Worm (Caenorhabditis elegans) whole organism, L1 larva: ENCODE results near the gene gei-18.

Source experiments
- C04F5.9 ChIP-seq: sonication (generic microtip); optimal IDR thresholded peaks from 2 replicates; lab custom pipeline; 2016; ENCODE audit warnings: missing genetic modification characterization, missing compliant biosample characterization
- C16A3.4 ChIP-seq: fragments of 150-350 bp; optimal IDR thresholded peaks from 2 replicates; lab custom pipeline; 2014; ENCODE audit warnings: missing biosample characterization, missing genetic modification characterization
- aha-1 ChIP-seq: fragments of 150-350 bp; optimal IDR thresholded peaks from 2 replicates; lab custom pipeline; 2014; ENCODE audit warnings: missing biosample characterization, missing genetic modification characterization
- aly-2 ChIP-seq: fragments of 150-350 bp; optimal IDR thresholded peaks from 2 replicates; lab custom pipeline; 2014; ENCODE audit warnings: missing biosample characterization, missing genetic modification characterization
- ceh-63 ChIP-seq: fragments of 200-800 bp; sonication (Bioruptor generic); optimal IDR thresholded peaks from 2 replicates; lab custom pipeline; 2018; ENCODE audit warnings: mild to moderate bottlenecking, missing genetic modification characterization, missing compliant biosample characterization
- ceh-8 ChIP-seq: fragments of 200-800 bp; sonication (Bioruptor generic); optimal IDR thresholded peaks from 2 replicates; lab custom pipeline; 2018; ENCODE audit warnings: mild to moderate bottlenecking, missing genetic modification characterization, moderate library complexity, missing compliant biosample characterization
- ceh-82 ChIP-seq, 3 experiments: fragments of 150-350 bp in 1 of 3; sonication (generic microtip) in 2 of 3; optimal IDR thresholded peaks; 2 replicates each; lab custom pipeline; 2014 to 2017; ENCODE audit warnings: missing biosample characterization in 3 of 3, missing genetic modification characterization in 3 of 3
- ceh-90 ChIP-seq: sonication (generic microtip); optimal IDR thresholded peaks from 2 replicates; lab custom pipeline; 2016; ENCODE audit warnings: missing genetic modification characterization, missing compliant biosample characterization
- ces-1 ChIP-seq: fragments of 150-350 bp; optimal IDR thresholded peaks from 2 replicates; lab custom pipeline; 2014; ENCODE audit warnings: missing biosample characterization, missing genetic modification reagents, missing genetic modification characterization
- efl-3 ChIP-seq: fragments of 200-800 bp; sonication (Bioruptor generic); optimal IDR thresholded peaks from 2 replicates; lab custom pipeline; 2018; ENCODE audit warnings: mild to moderate bottlenecking, missing genetic modification characterization, missing compliant biosample characterization
- egl-27 ChIP-seq, 2 experiments: fragments of 150-350 bp in 1 of 2; sonication (generic microtip); optimal IDR thresholded peaks; 3 replicates each; lab custom pipeline; 2017 to 2018; ENCODE audit warnings: missing biosample characterization in 2 of 2, missing genetic modification characterization in 2 of 2, missing genetic modification reagents in 2 of 2
- fkh-8 ChIP-seq: sonication (generic microtip); optimal IDR thresholded peaks from 2 replicates; lab custom pipeline; 2016; ENCODE audit warnings: mild to moderate bottlenecking, missing genetic modification characterization, missing compliant biosample characterization
- fos-1 ChIP-seq: fragments of 150-350 bp; optimal IDR thresholded peaks from 2 replicates; lab custom pipeline; 2014; ENCODE audit warnings: missing biosample characterization, missing genetic modification characterization
- hpl-2 ChIP-seq: fragments of 150-350 bp; optimal IDR thresholded peaks from 2 replicates; lab custom pipeline; 2014; ENCODE audit warnings: missing biosample characterization, missing genetic modification reagents, missing genetic modification characterization
- irx-1 ChIP-seq: sonication (generic microtip); optimal IDR thresholded peaks from 2 replicates; lab custom pipeline; 2016; ENCODE audit warnings: missing genetic modification characterization, missing compliant biosample characterization
- isw-1 ChIP-seq: fragments of 200-800 bp; sonication (Bioruptor generic); IDR thresholded peaks from 2 replicates; pipeline ENCODE4 v1.3.6; 2022; ENCODE audit warnings: missing genetic modification characterization, missing compliant biosample characterization
- lin-13 ChIP-seq: fragments of 150-350 bp; optimal IDR thresholded peaks from 2 replicates; lab custom pipeline; 2014; ENCODE audit warnings: missing biosample characterization, missing genetic modification reagents, missing genetic modification characterization
- lin-14 ChIP-seq: fragments of 200-800 bp; sonication (Bioruptor generic); optimal IDR thresholded peaks from 2 replicates; lab custom pipeline; 2018; ENCODE audit warnings: mild to moderate bottlenecking, missing genetic modification characterization, moderate library complexity, missing compliant biosample characterization
- lin-15B ChIP-seq: fragments of 150-350 bp; sonication (generic microtip); optimal IDR thresholded peaks from 3 replicates; lab custom pipeline; 2014; ENCODE audit warnings: missing biosample characterization, missing genetic modification characterization
- lin-35 ChIP-seq, 2 experiments: fragments of 150-350 bp; optimal IDR thresholded peaks; 2 replicates each; lab custom pipeline; 2014; ENCODE audit warnings: missing biosample characterization in 2 of 2, missing genetic modification characterization in 2 of 2, missing genetic modification reagents in 2 of 2
- lir-3 ChIP-seq: sonication (generic microtip); optimal IDR thresholded peaks from 2 replicates; lab custom pipeline; 2016; ENCODE audit warnings: mild to moderate bottlenecking, missing genetic modification characterization, moderate library complexity, missing compliant biosample characterization; ENCODE audit not compliant: poor library complexity
- lsy-2 ChIP-seq, 2 experiments: fragments of 150-350 bp; optimal IDR thresholded peaks; 2 replicates each; lab custom pipeline; 2014; ENCODE audit warnings: missing biosample characterization in 2 of 2, missing genetic modification characterization in 2 of 2
- mdl-1 ChIP-seq, 2 experiments: fragments of 150-350 bp; optimal IDR thresholded peaks; 2 replicates each; lab custom pipeline; 2014 to 2017; ENCODE audit warnings: missing biosample characterization in 2 of 2, missing genetic modification characterization in 2 of 2, inconsistent platforms in 1 of 2
- mep-1 ChIP-seq: fragments of 150-350 bp; optimal IDR thresholded peaks from 2 replicates; lab custom pipeline; 2014; ENCODE audit warnings: missing biosample characterization, missing genetic modification characterization
- nhr-19 ChIP-seq: fragments of 200-800 bp; sonication (Bioruptor generic); conservative IDR thresholded peaks from 2 replicates; pipeline ENCODE4 v1.3.6; 2022; ENCODE audit warnings: missing genetic modification characterization, missing compliant biosample characterization
- nhr-20 ChIP-seq: sonication (generic microtip); optimal IDR thresholded peaks from 2 replicates; lab custom pipeline; 2016; ENCODE audit warnings: mild to moderate bottlenecking, missing genetic modification characterization, missing compliant biosample characterization
- nhr-71 ChIP-seq: sonication (generic microtip); optimal IDR thresholded peaks from 2 replicates; lab custom pipeline; 2016; ENCODE audit warnings: mild to moderate bottlenecking, missing genetic modification characterization, moderate library complexity, missing compliant biosample characterization
- nhr-77 ChIP-seq: fragments of 150-350 bp; optimal IDR thresholded peaks from 2 replicates; lab custom pipeline; 2014; ENCODE audit warnings: missing biosample characterization, missing genetic modification characterization
- nhr-84 ChIP-seq: sonication (generic microtip); optimal IDR thresholded peaks from 2 replicates; lab custom pipeline; 2017; ENCODE audit warnings: missing biosample characterization, missing genetic modification characterization
- nhr-85 ChIP-seq: sonication (generic microtip); peaks from one replicate; lab custom pipeline; 2016; ENCODE audit warnings: missing genetic modification characterization, inconsistent platforms, missing compliant biosample characterization
- nhr-90 ChIP-seq: sonication (generic microtip); optimal IDR thresholded peaks from 2 replicates; lab custom pipeline; 2016; ENCODE audit warnings: mild to moderate bottlenecking, missing genetic modification characterization, missing compliant biosample characterization; ENCODE audit not compliant: poor library complexity
- pag-3 ChIP-seq: sonication (generic microtip); optimal IDR thresholded peaks from 2 replicates; lab custom pipeline; 2017; ENCODE audit warnings: missing genetic modification characterization, mild to moderate bottlenecking, missing compliant biosample characterization, antibody characterized with exemption, borderline replicate concordance; ENCODE audit not compliant: insufficient read depth
- pqm-1 ChIP-seq: sonication (generic microtip); optimal IDR thresholded peaks from 3 replicates; lab custom pipeline; 2017; ENCODE audit warnings: missing biosample characterization, missing genetic modification characterization
- skn-1 ChIP-seq: fragments of 150-350 bp; optimal IDR thresholded peaks from 2 replicates; lab custom pipeline; 2014; ENCODE audit warnings: missing biosample characterization, missing genetic modification characterization
- snpc-4 ChIP-seq: fragments of 150-350 bp; optimal IDR thresholded peaks from 2 replicates; lab custom pipeline; 2014; ENCODE audit warnings: missing biosample characterization, missing genetic modification characterization
- snu-23 ChIP-seq: sonication (generic microtip); optimal IDR thresholded peaks from 2 replicates; lab custom pipeline; 2016; ENCODE audit warnings: missing genetic modification characterization, missing compliant biosample characterization
- sox-4 ChIP-seq: sonication (generic microtip); optimal IDR thresholded peaks from 2 replicates; lab custom pipeline; 2016; ENCODE audit warnings: missing genetic modification characterization, missing compliant biosample characterization
- tbx-2 ChIP-seq: sonication (generic microtip); optimal IDR thresholded peaks from 2 replicates; lab custom pipeline; 2016; ENCODE audit warnings: missing genetic modification characterization, missing compliant biosample characterization
- unc-130 ChIP-seq: fragments of 150-350 bp; optimal IDR thresholded peaks from 2 replicates; lab custom pipeline; 2017; ENCODE audit warnings: missing biosample characterization, missing genetic modification characterization, inconsistent platforms
- unc-30 ChIP-seq: sonication (generic microtip); optimal IDR thresholded peaks from 2 replicates; lab custom pipeline; 2017; ENCODE audit warnings: missing biosample characterization, missing genetic modification characterization
- unc-62 ChIP-seq: fragments of 150-350 bp; optimal IDR thresholded peaks from 2 replicates; lab custom pipeline; 2014; ENCODE audit warnings: missing biosample characterization, missing genetic modification reagents, missing genetic modification characterization
- unc-86 ChIP-seq: sonication (generic microtip); optimal IDR thresholded peaks from 2 replicates; lab custom pipeline; 2016; ENCODE audit warnings: missing genetic modification characterization, missing compliant biosample characterization
- unc-98 ChIP-seq: fragments of 200-800 bp; sonication (Bioruptor generic); IDR thresholded peaks from 2 replicates; pipeline ENCODE4 v1.3.6; 2022; ENCODE audit warnings: missing genetic modification characterization, missing compliant biosample characterization
- vab-15 ChIP-seq: sonication (generic microtip); optimal IDR thresholded peaks from 2 replicates; lab custom pipeline; 2017; ENCODE audit warnings: missing genotype, mild to moderate bottlenecking, missing genetic modification characterization, missing compliant biosample characterization
- xbp-1 ChIP-seq: sonication (generic microtip); optimal IDR thresholded peaks from 2 replicates; lab custom pipeline; 2016; ENCODE audit warnings: missing genetic modification characterization, missing compliant biosample characterization
- zag-1 ChIP-seq: fragments of 150-350 bp; optimal IDR thresholded peaks from 2 replicates; lab custom pipeline; 2014; ENCODE audit warnings: missing biosample characterization, missing genetic modification characterization
- zip-4 ChIP-seq: fragments of 200-800 bp; sonication (Bioruptor generic); optimal IDR thresholded peaks from 2 replicates; lab custom pipeline; 2018; ENCODE audit warnings: mild to moderate bottlenecking, missing genetic modification characterization, moderate library complexity, missing compliant biosample characterization

gei-18 gene

DNA sequence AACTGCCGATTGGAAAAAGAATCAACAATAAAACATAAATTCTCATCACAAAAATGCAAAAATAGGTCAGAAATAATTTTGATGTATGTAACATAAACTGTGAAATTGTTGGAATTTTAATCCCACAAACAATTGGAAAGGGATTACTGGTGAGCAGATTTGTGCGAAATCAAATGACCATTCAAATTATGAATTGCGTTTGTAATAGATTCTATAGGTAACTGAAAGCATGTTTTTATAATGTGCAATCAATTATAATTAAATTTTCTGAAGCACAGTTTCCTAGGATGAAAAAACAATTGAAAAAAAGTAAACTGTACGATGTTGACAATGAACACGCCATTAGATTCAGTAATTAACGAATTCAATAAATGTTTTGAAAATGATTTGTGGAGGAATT is 3.4 kb upstream of the gei-18 start, which contains the start of gene tor-1:
Gene tor-1, minus strand, starts transcription at position 101 of the 400 bp plus-strand sequence.
- no peak for TF ChIP-seq nhr-71 (tag; lab: Kevin White, UChicago)
- no peak for TF ChIP-seq lin-35 (GFP tag; optimal IDR thresholded peaks at IDR 0.05; lab: Kevin White, UChicago)

- TF ChIP-seq zip-4 (GFP tag; lab: Kevin White, UChicago) (no peak), zag-1 (tag; lab: Kevin White, UChicago) (no peak), pqm-1 (tag; lab: Kevin White, UChicago) (no peak), isw-1 (GFP tag; lab: Robert Waterston, UW) (no peak), skn-1 (tag; lab: Kevin White, UChicago) (no peak), unc-30 (tag; lab: Kevin White, UChicago) (no peak), hpl-2 (no peak), unc-86 (no peak), snu-23 (no peak), ceh-63 (no peak), nhr-71 (tag; lab: Kevin White, UChicago) (no peak), lir-3 (no peak), unc-98 (GFP tag; lab: Robert Waterston, UW) (no peak), C16A3.4 (tag; lab: Kevin White, UChicago) (no peak), unc-130 (tag; lab: Kevin White, UChicago) (no peak)
These were observed 1.7 kb upstream of the gei-18 start, which contains the start of gene tor-2 for ce11 chrIV:13984041-13984440. Gene tor-2, minus strand, starts transcription at chrIV:13984141.

DNA sequence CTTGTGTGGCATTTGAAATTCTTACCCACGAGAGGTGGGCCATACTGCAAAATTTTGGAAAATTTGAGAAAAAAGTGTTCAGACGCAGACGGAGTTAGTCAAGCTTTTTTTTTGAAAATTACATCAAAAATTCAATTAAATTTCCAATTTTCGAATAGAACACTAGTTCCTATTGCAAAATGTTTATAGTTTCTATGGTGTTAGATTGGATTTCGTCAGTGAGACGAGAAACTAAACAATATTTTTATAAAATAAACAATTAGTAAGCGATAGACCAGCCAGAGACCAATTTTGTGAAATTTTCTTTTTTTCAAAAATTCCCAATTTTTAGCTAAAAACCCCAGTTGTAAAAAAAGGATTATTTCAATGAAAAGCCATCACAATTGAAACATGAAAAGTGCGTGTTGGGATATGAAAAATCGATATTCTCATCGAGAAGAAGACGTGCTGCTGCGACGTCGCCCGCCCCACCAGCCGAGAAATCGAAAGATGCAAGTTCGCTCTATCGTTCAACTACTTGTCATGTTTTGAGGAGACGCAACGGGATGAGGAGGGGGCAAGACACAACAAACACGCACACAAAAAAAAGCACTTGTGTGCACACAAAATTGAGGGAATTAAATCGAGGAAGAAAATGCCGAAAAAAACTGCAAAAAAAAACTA is 2.4 kb downstream of the gei-18 start, which contains the start of gene dnbp-1:
Gene dnbp-1, minus strand, starts transcription at position 51 of the 663 bp plus-strand sequence.
- TF ChIP-seq pag-3 (tag; lab: Kevin White, UChicago) (no peak), mdl-1 (tag; optimal IDR thresholded peaks at IDR 0.05; lab: Kevin White, UChicago) (peak in 1 of 2 experiments; percentile 51), unc-62 (GFP tag; lab: Kevin White, UChicago) (no peak), nhr-90 (tag; lab: Kevin White, UChicago) (peak; percentile 22), nhr-20 (tag; lab: Kevin White, UChicago) (peak; percentile 67), ceh-8 (no peak), vab-15 (tag; lab: Kevin White, UChicago) (no peak), C16A3.4 (tag; lab: Kevin White, UChicago) (peak; percentile 61), skn-1 (tag; lab: Kevin White, UChicago) (peak; percentile 71), zip-4 (GFP tag; lab: Kevin White, UChicago) (no peak), nhr-85 (tag; lab: Kevin White, UChicago) (peak; percentile 1), aly-2 (tag; lab: Kevin White, UChicago) (no peak), snpc-4 (peak; percentile 46), aha-1 (no peak), lin-35 (GFP tag; optimal IDR thresholded peaks at IDR 0.05; lab: Kevin White, UChicago) (peak; percentile 66 to 71), lin-14 (GFP tag; lab: Kevin White, UChicago) (peak; percentile 91), ceh-90 (no peak), lsy-2 (tag; optimal IDR thresholded peaks at IDR 0.05; lab: Kevin White, UChicago) (peak; percentile 50 to 74), nhr-19 (GFP tag; lab: Robert Waterston, UW) (0 out of 2 replicates have a peak, but pooled peaks have one; percentile 8), nhr-84 (tag; lab: Kevin White, UChicago) (no peak), mep-1 (no peak), egl-27 (tag; optimal IDR thresholded peaks at IDR 0.05; lab: Kevin White, UChicago) (no peak), fkh-8 (tag; lab: Kevin White, UChicago) (peak; percentile 88), fos-1 (tag; lab: Kevin White, UChicago) (peak; percentile 20), tbx-2 (tag; lab: Kevin White, UChicago) (peak; percentile 73), ceh-82 (tag; optimal IDR thresholded peaks at IDR 0.05; lab: Kevin White, UChicago) (peak; percentile 13 to 90 (median 16)), nhr-77 (tag; lab: Kevin White, UChicago) (peak; percentile 42), sox-4 (tag; lab: Kevin White, UChicago) (no peak), irx-1 (peak; percentile 50), lin-13 (GFP tag; lab: Kevin White, UChicago) (no peak), xbp-1 (peak; percentile 66), pqm-1 (tag; lab: Kevin White, UChicago) (no peak), unc-130 (tag; lab: Kevin White, UChicago) (peak; percentile 53), C04F5.9 (tag; lab: Kevin White, UChicago) (no peak), lin-15B (tag; lab: Kevin White, UChicago) (peak; percentile 77), zag-1 (tag; lab: Kevin White, UChicago) (no peak), efl-3 (GFP tag; lab: Kevin White, UChicago) (no peak), ces-1 (GFP tag; lab: Kevin White, UChicago) (no peak)
